Worm (Caenorhabditis elegans): ENCODE data around the gene tlp-1.
"Not testable (repeated sequence)": the region's sequence is repeated elsewhere in the genome, so short reads cannot be mapped to it uniquely, and the experiment has no call there.

DNA sequence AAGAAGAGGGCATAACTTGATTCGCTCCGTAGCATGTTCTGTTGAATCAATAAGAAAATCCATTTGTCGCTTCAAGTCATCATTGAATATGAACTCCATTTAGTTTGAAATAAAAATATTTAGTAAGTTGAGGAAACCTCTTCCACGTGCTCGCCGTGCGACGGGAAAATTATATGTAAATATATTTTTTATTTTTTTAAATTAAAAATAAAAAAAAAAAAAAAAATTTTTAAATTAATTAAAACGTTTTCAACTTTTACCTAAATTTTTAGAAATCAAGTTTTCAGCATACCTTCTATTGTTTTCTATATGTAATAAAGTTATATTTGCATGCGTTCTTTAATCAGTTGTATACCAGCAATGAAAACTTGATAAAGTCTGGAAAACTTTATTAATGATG, 44.4 kb downstream of the tlp-1 start, which contains the start of gene Y45F10C.1:
- TF ChIP-seq dao-5, him-1 (tag; optimal IDR thresholded peaks at IDR 0.05): not testable (repeated sequence)
